Worm (Caenorhabditis elegans): ENCODE data around the gene ldb-1.

ce11 chrX:10990855-10991176 is 37.9 kb upstream of the ldb-1 start:
- TF ChIP-seq tra-4 (tag; optimal IDR thresholded peaks at IDR 0.05) (no peak), ama-1 (optimal IDR thresholded peaks at IDR 0.05) (no peak), ceh-36 (tag; optimal IDR thresholded peaks at IDR 0.05) (no peak), ets-7 (tag; optimal IDR thresholded peaks at IDR 0.05) (no peak), sea-1 (GFP tag; conservative IDR thresholded peaks at IDR 0.05) (no peak), hnd-1 (tag; optimal IDR thresholded peaks at IDR 0.05) (no peak)

All from whole organism, early embryonic.